Worm (Caenorhabditis elegans) whole organism, early embryonic: ENCODE measurements around the gene glc-4.

Experiments
- B0310.2 ChIP-seq: sonication (generic microtip); optimal IDR thresholded peaks from 2 replicates; lab custom pipeline; 2016; ENCODE audit warnings: mild to moderate bottlenecking, missing genetic modification characterization, missing compliant biosample characterization
- F13C5.2 ChIP-seq: sonication (generic microtip); optimal IDR thresholded peaks from 2 replicates; lab custom pipeline; 2017; ENCODE audit warnings: mild to moderate bottlenecking, missing genetic modification characterization, inconsistent platforms, missing compliant biosample characterization
- aly-1 ChIP-seq: sonication (generic microtip); optimal IDR thresholded peaks from 2 replicates; lab custom pipeline; 2016; ENCODE audit warnings: missing genetic modification characterization, missing compliant biosample characterization
- ama-1 ChIP-seq: fragments of 150-350 bp; optimal IDR thresholded peaks from 2 replicates; lab custom pipeline; 2014
- ceh-13 ChIP-seq: fragments of 200-800 bp; sonication (Bioruptor generic); optimal IDR thresholded peaks from 2 replicates; lab custom pipeline; 2018; ENCODE audit warnings: mild to moderate bottlenecking, missing genetic modification characterization, missing compliant biosample characterization
- ceh-36 ChIP-seq: sonication (generic microtip); optimal IDR thresholded peaks from 2 replicates; lab custom pipeline; 2016; ENCODE audit warnings: missing genetic modification characterization, inconsistent platforms, missing compliant biosample characterization
- ets-7 ChIP-seq: sonication (generic microtip); optimal IDR thresholded peaks from 2 replicates; lab custom pipeline; 2016; ENCODE audit warnings: missing genotype, missing genetic modification characterization, missing compliant biosample characterization
- flt-1 ChIP-seq: fragments of 200-800 bp; sonication (Bioruptor generic); IDR thresholded peaks from 2 replicates; pipeline ENCODE4 v1.3.6; 2022; ENCODE audit warnings: missing genetic modification characterization, missing compliant biosample characterization
- hmbx-1 ChIP-seq: sonication (generic microtip); optimal IDR thresholded peaks from 2 replicates; lab custom pipeline; 2016; ENCODE audit warnings: mild to moderate bottlenecking, missing genetic modification characterization, missing compliant biosample characterization
- hmg-4 ChIP-seq: fragments of 200-800 bp; sonication (Bioruptor generic); optimal IDR thresholded peaks from 2 replicates; lab custom pipeline; 2018; ENCODE audit warnings: mild to moderate bottlenecking, missing genetic modification characterization, missing compliant biosample characterization
- hnd-1 ChIP-seq: sonication (generic microtip); optimal IDR thresholded peaks from 2 replicates; lab custom pipeline; 2016; ENCODE audit warnings: missing genetic modification characterization, missing compliant biosample characterization
- pes-1 ChIP-seq: fragments of 200-800 bp; sonication (Bioruptor generic); IDR thresholded peaks from 2 replicates; pipeline ENCODE4 v1.3.6; 2022; ENCODE audit warnings: missing genetic modification reagents, missing genetic modification characterization, missing compliant biosample characterization
- scrt-1 ChIP-seq: fragments of 200-800 bp; sonication (Bioruptor generic); IDR thresholded peaks from 2 replicates; pipeline ENCODE4 v1.3.6; 2022; ENCODE audit warnings: missing genetic modification characterization, missing compliant biosample characterization
- sea-1 ChIP-seq: fragments of 200-800 bp; sonication (Bioruptor generic); conservative IDR thresholded peaks from 2 replicates; pipeline ENCODE4 v1.3.6; 2022; ENCODE audit warnings: missing genetic modification characterization, missing compliant biosample characterization
- tbx-11 ChIP-seq: fragments of 200-800 bp; sonication (Bioruptor generic); IDR thresholded peaks from 2 replicates; pipeline ENCODE4 v1.3.6; 2022; ENCODE audit warnings: missing genetic modification characterization, missing compliant biosample characterization
- tbx-37 ChIP-seq: fragments of 200-800 bp; sonication (Bioruptor generic); conservative IDR thresholded peaks from 2 replicates; pipeline ENCODE4 v1.3.6; 2022; ENCODE audit warnings: missing genetic modification reagents, missing genetic modification characterization, missing compliant biosample characterization
- tra-4 ChIP-seq: sonication (generic microtip); optimal IDR thresholded peaks from 2 replicates; lab custom pipeline; 2017; ENCODE audit warnings: missing genetic modification characterization, missing compliant biosample characterization

glc-4 gene

ce11 chrII:7154711-7155110 is 20.0 kb downstream of the glc-4 start:
- TF ChIP-seq hmg-4 (GFP tag; lab: Kevin White, UChicago) (no peak), aly-1 (tag; lab: Kevin White, UChicago) (peak; percentile 38)

DNA sequence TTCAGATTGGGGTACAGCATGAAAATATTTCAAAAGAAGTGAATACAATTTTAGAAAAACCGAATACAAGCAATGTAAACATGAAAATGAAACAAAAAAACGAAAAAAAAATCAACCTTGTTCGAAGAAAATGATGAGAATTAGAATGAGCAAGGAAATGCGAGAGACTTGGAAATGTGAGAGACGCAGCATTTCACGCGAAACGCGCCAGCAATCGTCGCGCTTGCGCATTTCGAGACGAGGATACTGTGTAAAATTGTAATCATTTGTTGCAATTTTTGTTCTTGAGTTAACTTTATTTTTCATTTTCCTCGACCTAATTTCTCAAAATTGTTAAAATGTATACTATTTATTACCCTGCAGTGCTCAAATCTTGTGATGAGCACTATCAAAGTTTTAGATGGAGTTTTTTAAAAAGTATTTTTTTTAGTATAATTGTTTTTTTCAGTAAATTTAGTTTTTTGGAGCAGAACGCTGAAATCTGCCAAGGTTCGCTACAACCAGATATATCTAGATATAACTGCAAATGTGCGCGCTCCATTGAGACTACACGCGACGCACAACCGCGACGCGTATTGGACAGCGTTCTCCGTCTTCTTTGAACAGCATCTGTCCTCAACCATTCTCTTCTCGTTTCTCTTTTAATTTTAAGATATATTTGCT is 22.6 kb downstream of the glc-4 start, which contains the start of gene fust-1:
fust-1 (plus strand) TSS at position 613 of the 663 bp plus-strand sequence.
- peak; percentile 39 for TF ChIP-seq ceh-36 (tag; lab: Kevin White, UChicago)
- TF ChIP-seq flt-1: peak; percentile 64; the same call in 1 of the 2 replicates
- TF ChIP-seq ets-7 (tag; lab: Kevin White, UChicago): no peak
- TF ChIP-seq ceh-13 (GFP tag; lab: Kevin White, UChicago): no peak
- TF ChIP-seq ama-1 (lab: Kevin White, UChicago): no peak
- TF ChIP-seq tbx-37 (GFP tag; lab: Robert Waterston, UW): peak; percentile 33; the same call in 1 of the 2 replicates
- TF ChIP-seq hnd-1 (tag; lab: Kevin White, UChicago): peak; percentile 1
- peak; percentile 19 for TF ChIP-seq hmbx-1 (tag; lab: Kevin White, UChicago)
- TF ChIP-seq pes-1: peak; percentile 77
- peak; percentile 48; the same call in 1 of the 2 replicates for TF ChIP-seq tbx-11 (GFP tag; lab: Robert Waterston, UW)
- peak; percentile 58; the same call in 1 of the 2 replicates for TF ChIP-seq scrt-1 (GFP tag; lab: Robert Waterston, UW)
- no peak; the same call in 1 of the 2 replicates for TF ChIP-seq sea-1 (GFP tag; lab: Robert Waterston, UW)
- TF ChIP-seq F13C5.2: peak; percentile 89
- TF ChIP-seq hmg-4 (GFP tag; lab: Kevin White, UChicago): peak; percentile 46
- no peak for TF ChIP-seq aly-1 (tag; lab: Kevin White, UChicago)
- no peak for TF ChIP-seq B0310.2 (tag; lab: Kevin White, UChicago)
- TF ChIP-seq tra-4 (tag; lab: Kevin White, UChicago): no peak

DNA sequence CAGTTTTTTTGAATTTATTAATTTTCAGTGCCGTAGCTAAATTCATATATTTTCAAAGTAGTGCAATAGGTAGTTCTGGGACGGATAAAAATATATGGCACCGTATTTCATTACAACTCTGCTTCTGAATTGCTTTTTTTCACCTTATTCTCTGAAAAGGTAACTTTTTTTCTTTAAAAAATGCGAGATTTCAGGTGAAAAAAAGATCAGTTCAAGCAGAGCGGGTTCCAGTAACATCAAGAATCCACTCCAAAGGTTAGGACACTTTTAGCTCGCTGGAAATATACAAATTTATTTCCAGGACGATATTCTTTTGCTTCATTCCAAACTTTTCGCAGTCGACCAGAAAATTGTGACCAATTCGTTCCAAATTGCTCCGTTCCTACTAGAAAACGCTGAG is 26.6 kb downstream of the glc-4 start, which contains the start of gene T07F8.1:
T07F8.1 (plus strand) TSS at position 301 of the 400 bp plus-strand sequence.
- TF ChIP-seq tra-4 (tag; lab: Kevin White, UChicago) (no peak), hnd-1 (tag; lab: Kevin White, UChicago) (no peak), hmbx-1 (tag; lab: Kevin White, UChicago) (no peak), pes-1 (no peak), flt-1 (no peak), scrt-1 (GFP tag; lab: Robert Waterston, UW) (no peak), tbx-11 (GFP tag; lab: Robert Waterston, UW) (no peak), F13C5.2 (no peak), sea-1 (GFP tag; lab: Robert Waterston, UW) (no peak), ama-1 (lab: Kevin White, UChicago) (no peak), aly-1 (tag; lab: Kevin White, UChicago) (no peak), ets-7 (tag; lab: Kevin White, UChicago) (no peak), B0310.2 (tag; lab: Kevin White, UChicago) (no peak), hmg-4 (GFP tag; lab: Kevin White, UChicago) (no peak), ceh-13 (GFP tag; lab: Kevin White, UChicago) (no peak), tbx-37 (GFP tag; lab: Robert Waterston, UW) (no peak), ceh-36 (tag; lab: Kevin White, UChicago) (no peak)

DNA sequence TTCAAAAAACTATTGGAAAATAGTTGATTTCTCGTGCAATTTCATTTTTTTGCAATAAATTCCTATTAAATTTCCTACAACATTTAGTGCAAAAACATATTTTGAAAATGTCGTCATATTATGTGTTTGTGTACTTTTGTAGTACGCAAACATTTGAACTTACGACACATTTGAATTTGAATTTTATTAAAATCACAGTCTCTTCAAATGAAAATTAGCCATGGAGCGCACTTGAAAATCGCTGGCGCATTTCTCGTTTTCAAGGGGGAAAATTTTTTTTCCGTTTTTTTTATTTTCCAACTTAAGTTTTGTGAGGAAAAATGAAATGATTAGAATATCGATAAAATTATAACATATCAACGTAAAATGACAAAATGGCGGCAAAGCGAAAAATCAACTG is 27.2 kb downstream of the glc-4 start:
- TF ChIP-seq ets-7 (tag; lab: Kevin White, UChicago) (no peak), aly-1 (tag; lab: Kevin White, UChicago) (no peak), F13C5.2 (no peak), tra-4 (tag; lab: Kevin White, UChicago) (no peak), ama-1 (lab: Kevin White, UChicago) (no peak), hmbx-1 (tag; lab: Kevin White, UChicago) (no peak), flt-1 (no peak), hnd-1 (tag; lab: Kevin White, UChicago) (no peak), tbx-11 (GFP tag; lab: Robert Waterston, UW) (no peak), sea-1 (GFP tag; lab: Robert Waterston, UW) (no peak), hmg-4 (GFP tag; lab: Kevin White, UChicago) (no peak), ceh-13 (GFP tag; lab: Kevin White, UChicago) (no peak), ceh-36 (tag; lab: Kevin White, UChicago) (no peak), B0310.2 (tag; lab: Kevin White, UChicago) (no peak)

- TF ChIP-seq tbx-37 (GFP tag; lab: Robert Waterston, UW): no peak
- no peak for TF ChIP-seq flt-1
- TF ChIP-seq hmbx-1 (tag; lab: Kevin White, UChicago): no peak
- no peak for TF ChIP-seq scrt-1 (GFP tag; lab: Robert Waterston, UW)
- no peak for TF ChIP-seq tbx-11 (GFP tag; lab: Robert Waterston, UW)
- TF ChIP-seq ceh-36 (tag; lab: Kevin White, UChicago): no peak
- TF ChIP-seq ets-7 (tag; lab: Kevin White, UChicago): no peak
- no peak for TF ChIP-seq aly-1 (tag; lab: Kevin White, UChicago)
- TF ChIP-seq tra-4 (tag; lab: Kevin White, UChicago): no peak
Measured at ce11 chrII:7146240-7146639, 28.5 kb downstream of the glc-4 start.

- TF ChIP-seq scrt-1 (GFP tag; lab: Robert Waterston, UW) (no peak), tbx-11 (GFP tag; lab: Robert Waterston, UW) (no peak), ama-1 (lab: Kevin White, UChicago) (no peak), hmbx-1 (tag; lab: Kevin White, UChicago) (no peak), pes-1 (no peak)
Measured at ce11 chrII:7144307-7144706, 30.4 kb downstream of the glc-4 start, which contains the start of gene npr-31. Gene npr-31, plus strand, starts transcription at chrII:7144607.

DNA sequence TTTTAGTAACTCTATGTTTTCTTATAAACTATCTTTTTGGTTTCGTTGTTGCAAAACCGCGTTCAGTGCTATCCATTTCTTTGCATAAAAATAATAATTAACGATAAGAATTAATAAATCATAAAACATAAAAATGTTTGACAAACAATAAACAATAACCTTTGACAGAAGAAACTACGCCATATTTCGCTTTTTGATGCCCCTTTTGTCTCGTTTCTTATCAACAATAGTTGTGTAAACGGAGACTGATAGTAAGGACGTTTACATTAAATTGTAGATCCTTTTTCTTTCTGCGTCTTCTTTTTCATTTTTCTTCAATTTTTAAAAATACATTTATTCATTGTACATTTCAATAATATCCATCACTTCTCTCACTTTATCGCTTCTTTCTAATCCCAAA is 35.7 kb downstream of the glc-4 start:
- TF ChIP-seq ets-7 (tag; lab: Kevin White, UChicago): no peak
- TF ChIP-seq aly-1 (tag; lab: Kevin White, UChicago): no peak
- no peak for TF ChIP-seq hmbx-1 (tag; lab: Kevin White, UChicago)
- no peak for TF ChIP-seq flt-1
- no peak for TF ChIP-seq tbx-11 (GFP tag; lab: Robert Waterston, UW)
- TF ChIP-seq ceh-13 (GFP tag; lab: Kevin White, UChicago): no peak
- TF ChIP-seq ceh-36 (tag; lab: Kevin White, UChicago): no peak
- TF ChIP-seq pes-1: no peak
